Fruit fly (Drosophila melanogaster) whole organism, embryonic: ENCODE measurements around the gene MFS18.

ENCODE experiments used
- Abd-B ChIP-seq: fragments of 200-800 bp; sonication (Bioruptor generic); optimal IDR thresholded peaks from 2 replicates; lab custom pipeline; 2018; ENCODE audit warnings: missing biosample characterization, mild to moderate bottlenecking, missing genetic modification characterization, moderate library complexity
- Awh ChIP-seq: fragments of 200-800 bp; sonication (Bioruptor generic); IDR thresholded peaks from 2 replicates; pipeline ENCODE4, ENCODE4 v1.3.6; 2022; ENCODE audit warnings: missing biosample characterization, missing genetic modification characterization
- CG12219 ChIP-seq: fragments of 200-800 bp; sonication (Bioruptor generic); optimal IDR thresholded peaks from 3 replicates; lab custom pipeline; 2018; ENCODE audit warnings: missing biosample characterization, mild to moderate bottlenecking, missing genetic modification characterization
- CG12942 ChIP-seq: fragments of 200-800 bp; sonication (Bioruptor generic); optimal IDR thresholded peaks from 3 replicates; lab custom pipeline; 2016; ENCODE audit warnings: missing biosample characterization, missing genetic modification characterization
- CG1602 ChIP-seq: fragments of 200-800 bp; sonication (Bioruptor generic); optimal IDR thresholded peaks from 3 replicates; lab custom pipeline; 2016; ENCODE audit warnings: missing biosample characterization, missing genetic modification characterization
- CG16815 ChIP-seq: fragments of 200-800 bp; sonication (Bioruptor generic); optimal IDR thresholded peaks from 3 replicates; lab custom pipeline; 2017; ENCODE audit warnings: missing biosample characterization, mild to moderate bottlenecking, missing genetic modification characterization
- CG2120 ChIP-seq: fragments of 200-800 bp; sonication (Bioruptor generic); optimal IDR thresholded peaks from 3 replicates; lab custom pipeline; 2016; ENCODE audit warnings: missing biosample characterization, missing genetic modification characterization
- CG2129 ChIP-seq: fragments of 200-800 bp; sonication (Bioruptor generic); IDR thresholded peaks from 2 replicates; pipeline ENCODE4 v1.3.6; 2022; ENCODE audit warnings: missing biosample characterization, missing genetic modification characterization; ENCODE audit not compliant: partially characterized antibody
- CG2199 ChIP-seq: fragments of 200-800 bp; sonication (Bioruptor generic); IDR thresholded peaks from 3 replicates; pipeline ENCODE4 v1.3.6; 2022; ENCODE audit warnings: missing biosample characterization, missing genetic modification characterization
- CG2875 ChIP-seq: fragments of 200-800 bp; sonication (Bioruptor generic); optimal IDR thresholded peaks from 2 replicates; lab custom pipeline; 2017; ENCODE audit warnings: missing biosample characterization, mild to moderate bottlenecking, missing genetic modification characterization, missing genetic modification reagents
- CG3065 ChIP-seq: fragments of 200-800 bp; sonication (Bioruptor generic); optimal IDR thresholded peaks from 2 replicates; lab custom pipeline; 2016; ENCODE audit warnings: missing biosample characterization, missing genetic modification characterization
- CG3281 ChIP-seq: fragments of 200-800 bp; sonication (Bioruptor generic); optimal IDR thresholded peaks from 3 replicates; lab custom pipeline; 2017; ENCODE audit warnings: missing biosample characterization, mild to moderate bottlenecking, missing genetic modification characterization
- CG33557 ChIP-seq: fragments of 200-800 bp; sonication (Bioruptor generic); optimal IDR thresholded peaks from 2 replicates; lab custom pipeline; 2019; ENCODE audit warnings: missing biosample characterization, mild to moderate bottlenecking, missing genetic modification characterization, moderate library complexity
- CG3726 ChIP-seq: fragments of 200-800 bp; sonication (Bioruptor generic); IDR thresholded peaks from 3 replicates; pipeline ENCODE4, ENCODE4 v1.3.6; 2022; ENCODE audit warnings: missing biosample characterization, missing genetic modification characterization
- CG3838 ChIP-seq: fragments of 200-800 bp; sonication (Bioruptor generic); optimal IDR thresholded peaks from 3 replicates; lab custom pipeline; 2016; ENCODE audit warnings: missing biosample characterization, missing genetic modification characterization
- CG6813 ChIP-seq: fragments of 200-800 bp; sonication (Bioruptor generic); optimal IDR thresholded peaks from 2 replicates; lab custom pipeline; 2017; ENCODE audit warnings: missing biosample characterization, missing genetic modification characterization, mild to moderate bottlenecking, moderate library complexity, missing genetic modification reagents
- CG7271 ChIP-seq: fragments of 200-800 bp; sonication (Bioruptor generic); optimal IDR thresholded peaks from 2 replicates; lab custom pipeline; 2018; ENCODE audit warnings: missing biosample characterization, mild to moderate bottlenecking, missing genetic modification characterization, moderate library complexity
- CG7786 ChIP-seq: fragments of 200-800 bp; sonication (Bioruptor generic); optimal IDR thresholded peaks from 2 replicates; lab custom pipeline; 2016; ENCODE audit warnings: missing biosample characterization, missing genetic modification characterization
- CG7987 ChIP-seq: fragments of 200-800 bp; sonication (Bioruptor generic); optimal IDR thresholded peaks from 2 replicates; lab custom pipeline; 2018; ENCODE audit warnings: missing biosample characterization, mild to moderate bottlenecking, missing genetic modification characterization, moderate library complexity
- Chrac-16 ChIP-seq: fragments of 200-800 bp; sonication (Bioruptor generic); optimal IDR thresholded peaks from 3 replicates; lab custom pipeline; 2016; ENCODE audit warnings: missing biosample characterization, missing genetic modification characterization
- CoRest ChIP-seq: fragments of 200-800 bp; sonication (Bioruptor generic); optimal IDR thresholded peaks from 3 replicates; lab custom pipeline; 2018; ENCODE audit warnings: missing biosample characterization, mild to moderate bottlenecking, missing genetic modification characterization, moderate library complexity
- Ets97D ChIP-seq: fragments of 200-800 bp; sonication (Bioruptor generic); optimal IDR thresholded peaks from 3 replicates; lab custom pipeline; 2016; ENCODE audit warnings: missing biosample characterization, missing genetic modification characterization
- Fer2 ChIP-seq: fragments of 200-800 bp; sonication (Bioruptor generic); optimal IDR thresholded peaks from 2 replicates; lab custom pipeline; 2018; ENCODE audit warnings: missing biosample characterization, mild to moderate bottlenecking, missing genetic modification characterization, moderate library complexity
- MBD-R2 ChIP-seq: fragments of 200-800 bp; sonication (Bioruptor generic); IDR thresholded peaks from 2 replicates; pipeline ENCODE4 v1.3.6; 2022; ENCODE audit warnings: missing biosample characterization, missing genetic modification characterization
- Med ChIP-seq: fragments of 200-800 bp; sonication (Bioruptor generic); peaks from one replicate; lab custom pipeline; 2016; ENCODE audit warnings: missing biosample characterization, missing genetic modification characterization, mild to moderate bottlenecking, inconsistent platforms, moderate library complexity
- NC2α ChIP-seq: fragments of 200-800 bp; sonication (Bioruptor generic); optimal IDR thresholded peaks from 2 replicates; lab custom pipeline; 2016; ENCODE audit warnings: missing biosample characterization, missing genetic modification characterization
- NFAT ChIP-seq: fragments of 200-800 bp; sonication (Bioruptor generic); IDR thresholded peaks from 2 replicates; pipeline ENCODE4 v1.3.6; 2022; ENCODE audit warnings: missing biosample characterization, missing genetic modification characterization
- PHDP ChIP-seq: fragments of 200-800 bp; sonication (Bioruptor generic); optimal IDR thresholded peaks from 3 replicates; lab custom pipeline; 2018; ENCODE audit warnings: missing biosample characterization, mild to moderate bottlenecking, missing genetic modification characterization, moderate library complexity
- Rfx ChIP-seq: fragments of 200-800 bp; sonication (Bioruptor generic); IDR thresholded peaks from 2 replicates; pipeline ENCODE4 v1.3.6; 2022; ENCODE audit warnings: missing biosample characterization, missing genetic modification characterization
- amos ChIP-seq: fragments of 200-800 bp; sonication (Bioruptor generic); IDR thresholded peaks from 2 replicates; pipeline ENCODE4 v1.3.6; 2022; ENCODE audit warnings: missing biosample characterization, missing genetic modification characterization; ENCODE audit not compliant: partially characterized antibody
- aop ChIP-seq: fragments of 200-800 bp; sonication (Bioruptor generic); IDR thresholded peaks from 2 replicates; pipeline ENCODE4 v1.3.6; 2022; ENCODE audit warnings: missing biosample characterization, missing genetic modification characterization
- ap ChIP-seq: fragments of 200-800 bp; sonication (Bioruptor generic); IDR thresholded peaks from 2 replicates; pipeline ENCODE4 v1.3.6; 2022; ENCODE audit warnings: missing biosample characterization, missing genetic modification characterization
- bbx ChIP-seq: fragments of 200-800 bp; sonication (Bioruptor generic); IDR thresholded peaks from 2 replicates; pipeline ENCODE4 v1.3.6; 2022; ENCODE audit warnings: missing biosample characterization, missing genetic modification characterization; ENCODE audit not compliant: partially characterized antibody
- corto ChIP-seq: fragments of 200-800 bp; sonication (Bioruptor generic); optimal IDR thresholded peaks from 2 replicates; lab custom pipeline; 2016; ENCODE audit warnings: missing biosample characterization, mild to moderate bottlenecking, missing genetic modification characterization, moderate library complexity
- dimm ChIP-seq: fragments of 200-800 bp; sonication (Bioruptor generic); IDR thresholded peaks from 2 replicates; pipeline ENCODE4 v1.3.6; 2022; ENCODE audit warnings: missing biosample characterization, missing genetic modification characterization
- dmrt11E ChIP-seq: fragments of 200-800 bp; sonication (Bioruptor generic); optimal IDR thresholded peaks from 3 replicates; lab custom pipeline; 2018; ENCODE audit warnings: missing biosample characterization, mild to moderate bottlenecking, missing genetic modification characterization, moderate library complexity
- eve ChIP-seq, 2 experiments: fragments of >200 bp; optimal IDR thresholded peaks; 2 replicates each; lab custom pipeline; 2017; ENCODE audit warnings: missing biosample characterization in 2 of 2, missing genetic modification characterization in 2 of 2
- fd64A ChIP-seq: fragments of 200-800 bp; sonication (Bioruptor generic); optimal IDR thresholded peaks from 3 replicates; lab custom pipeline; 2018; ENCODE audit warnings: missing biosample characterization, mild to moderate bottlenecking, missing genetic modification characterization
- hbn ChIP-seq: fragments of 200-800 bp; sonication (Bioruptor generic); IDR thresholded peaks from 2 replicates; pipeline ENCODE4 v1.3.6; 2022; ENCODE audit warnings: missing biosample characterization, missing genetic modification characterization; ENCODE audit not compliant: partially characterized antibody
- ind ChIP-seq: fragments of 200-800 bp; sonication (Bioruptor generic); optimal IDR thresholded peaks from 3 replicates; lab custom pipeline; 2016; ENCODE audit warnings: missing biosample characterization, missing genetic modification characterization
- nerfin-1 ChIP-seq: fragments of 200-800 bp; sonication (Bioruptor generic); optimal IDR thresholded peaks from 3 replicates; lab custom pipeline; 2019; ENCODE audit warnings: missing biosample characterization, mild to moderate bottlenecking, missing genetic modification characterization, moderate library complexity
- nmo ChIP-seq: fragments of 200-800 bp; sonication (Bioruptor generic); optimal IDR thresholded peaks from 2 replicates; lab custom pipeline; 2018; ENCODE audit warnings: missing biosample characterization, mild to moderate bottlenecking, missing genetic modification characterization, moderate library complexity
- onecut ChIP-seq: fragments of 200-800 bp; sonication (Bioruptor generic); IDR thresholded peaks from 2 replicates; pipeline ENCODE4 v1.3.6; 2022; ENCODE audit warnings: missing biosample characterization, missing genetic modification characterization
- org-1 ChIP-seq: fragments of 200-800 bp; sonication (Bioruptor generic); optimal IDR thresholded peaks from 2 replicates; lab custom pipeline; 2017; ENCODE audit warnings: missing biosample characterization, missing genetic modification characterization
- phol ChIP-seq: fragments of 200-800 bp; sonication (Bioruptor generic); optimal IDR thresholded peaks from 3 replicates; lab custom pipeline; 2018; ENCODE audit warnings: missing biosample characterization, mild to moderate bottlenecking, missing genetic modification characterization, moderate library complexity
- pzg ChIP-seq: fragments of 200-800 bp; sonication (Bioruptor generic); optimal IDR thresholded peaks from 3 replicates; lab custom pipeline; 2018; ENCODE audit warnings: missing biosample characterization, mild to moderate bottlenecking, missing genetic modification characterization, moderate library complexity
- schlank ChIP-seq: fragments of 200-800 bp; sonication (Bioruptor generic); optimal IDR thresholded peaks from 2 replicates; lab custom pipeline; 2018; ENCODE audit warnings: missing biosample characterization, mild to moderate bottlenecking, missing genetic modification characterization
- sens ChIP-seq: fragments of 200-800 bp; sonication (Bioruptor generic); peaks from one replicate; lab custom pipeline; 2016; ENCODE audit warnings: missing biosample characterization, missing genetic modification characterization
- sim ChIP-seq: fragments of 200-800 bp; sonication (Bioruptor generic); IDR thresholded peaks from 2 replicates; pipeline ENCODE4 v1.3.6; 2022; ENCODE audit warnings: missing biosample characterization, missing genetic modification characterization
- slou ChIP-seq: fragments of 200-800 bp; sonication (Bioruptor generic); optimal IDR thresholded peaks from 3 replicates; lab custom pipeline; 2016; ENCODE audit warnings: missing biosample characterization, missing genetic modification characterization
- tx ChIP-seq: fragments of 200-800 bp; sonication (Bioruptor generic); optimal IDR thresholded peaks from 2 replicates; lab custom pipeline; 2016; ENCODE audit warnings: missing biosample characterization, missing genetic modification characterization

MFS18 gene

dm6 chr2L:4403013-4403604 is 45.3 kb downstream of the MFS18 start, which contains the start of gene Dim1 (continued):
- TF ChIP-seq nmo (GFP tag; lab: Kevin White, UChicago) (peak; percentile 41), CG7786 (no peak), Med (peak; percentile 94), CG2199 (no peak), CG1602 (GFP tag; lab: Kevin White, UChicago) (no peak), CG3726 (no peak), CG2129 (no peak), amos (GFP tag; lab: Robert Waterston, UW) (peak; percentile 74), sim (GFP tag; lab: Robert Waterston, UW) (no peak), tx (GFP tag; lab: Kevin White, UChicago) (no peak), org-1 (GFP tag; lab: Kevin White, UChicago) (no peak), PHDP (no peak), aop (no peak), slou (GFP tag; lab: Kevin White, UChicago) (no peak), ap (GFP tag; lab: Robert Waterston, UW) (no peak), CG12942 (GFP tag; lab: Kevin White, UChicago) (no peak), eve (GFP tag; optimal IDR thresholded peaks at IDR 0.05; lab: Kevin White, UChicago) (no peak), dmrt11E (tag; lab: Kevin White, UChicago) (no peak), bbx (peak; percentile 74), Rfx (GFP tag; lab: Robert Waterston, UW) (peak; percentile 53; the same call in 1 of the 2 replicates), MBD-R2 (GFP tag; lab: Robert Waterston, UW) (peak; percentile 78), schlank (tag; lab: Kevin White, UChicago) (peak; percentile 23), CG3281 (no peak), CG7271 (tag; lab: Kevin White, UChicago) (no peak), onecut (GFP tag; lab: Robert Waterston, UW) (no peak), ind (GFP tag; lab: Kevin White, UChicago) (no peak), NC2α (GFP tag; lab: Kevin White, UChicago) (no peak), Chrac-16 (GFP tag; lab: Kevin White, UChicago) (no peak), CG16815 (GFP tag; lab: Kevin White, UChicago) (no peak), CG6813 (GFP tag; lab: Kevin White, UChicago) (no peak), fd64A (GFP tag; lab: Kevin White, UChicago) (no peak), Awh (no peak), Fer2 (tag; lab: Kevin White, UChicago) (no peak), CG3838 (GFP tag; lab: Kevin White, UChicago) (no peak), nerfin-1 (tag; lab: Kevin White, UChicago) (no peak), dimm (GFP tag; lab: Robert Waterston, UW) (no peak), CoRest (tag; lab: Kevin White, UChicago) (peak; percentile 32), phol (tag; lab: Kevin White, UChicago) (no peak), corto (GFP tag; lab: Kevin White, UChicago) (no peak), Ets97D (GFP tag; lab: Kevin White, UChicago) (peak; percentile 97), CG33557 (no peak), CG2875 (GFP tag; lab: Kevin White, UChicago) (peak; percentile 33), hbn (GFP tag; lab: Robert Waterston, UW) (peak; percentile 77), CG12219 (peak; percentile 38), CG2120 (GFP tag; lab: Kevin White, UChicago) (no peak), pzg (peak; percentile 52), CG7987 (peak; percentile 56), Abd-B (no peak), NFAT (GFP tag; lab: Robert Waterston, UW) (no peak), CG3065 (GFP tag; lab: Kevin White, UChicago) (no peak), sens (GFP tag; lab: Kevin White, UChicago) (peak; percentile 66)
